Worm (Caenorhabditis elegans) whole organism, late embryonic: ENCODE data around the gene nhr-3.

ENCODE experiments used
- C38D4.7 ChIP-seq: fragments of 200-800 bp; sonication (Bioruptor generic); optimal IDR thresholded peaks from 2 replicates; lab custom pipeline; 2018; ENCODE audit warnings: mild to moderate bottlenecking, missing genetic modification characterization, moderate library complexity, missing compliant biosample characterization
- F13H6.1 ChIP-seq: sonication (generic microtip); optimal IDR thresholded peaks from 2 replicates; lab custom pipeline; 2016; ENCODE audit warnings: missing genetic modification characterization, missing compliant biosample characterization
- Y22D7AL.16 ChIP-seq: sonication (generic microtip); optimal IDR thresholded peaks from 2 replicates; lab custom pipeline; 2016; ENCODE audit warnings: missing genetic modification characterization, missing compliant biosample characterization
- ahr-1 ChIP-seq: sonication (generic microtip); optimal IDR thresholded peaks from 2 replicates; lab custom pipeline; 2016; ENCODE audit warnings: missing genetic modification characterization, missing compliant biosample characterization
- ceh-14 ChIP-seq: sonication (generic microtip); optimal IDR thresholded peaks from 2 replicates; lab custom pipeline; 2016; ENCODE audit warnings: missing genotype, missing genetic modification characterization, missing compliant biosample characterization
- ceh-18 ChIP-seq: sonication (generic microtip); optimal IDR thresholded peaks from 2 replicates; lab custom pipeline; 2016; ENCODE audit warnings: missing genetic modification characterization, missing compliant biosample characterization
- ceh-24 ChIP-seq: sonication (generic microtip); optimal IDR thresholded peaks from 2 replicates; lab custom pipeline; 2016; ENCODE audit warnings: mild to moderate bottlenecking, missing genetic modification characterization, missing compliant biosample characterization
- ceh-31 ChIP-seq: sonication (generic microtip); optimal IDR thresholded peaks from 2 replicates; lab custom pipeline; 2016; ENCODE audit warnings: missing genetic modification characterization, missing compliant biosample characterization
- ceh-34 ChIP-seq: sonication (generic microtip); optimal IDR thresholded peaks from 2 replicates; lab custom pipeline; 2016; ENCODE audit warnings: mild to moderate bottlenecking, missing genetic modification characterization, missing compliant biosample characterization
- ceh-48 ChIP-seq: sonication (generic microtip); optimal IDR thresholded peaks from 2 replicates; lab custom pipeline; 2016; ENCODE audit warnings: missing genetic modification characterization, inconsistent platforms, missing compliant biosample characterization
- che-1 ChIP-seq: sonication (generic microtip); optimal IDR thresholded peaks from 2 replicates; lab custom pipeline; 2016; ENCODE audit warnings: mild to moderate bottlenecking, missing genetic modification characterization, missing compliant biosample characterization
- dmd-4 ChIP-seq: sonication (generic microtip); optimal IDR thresholded peaks from 2 replicates; lab custom pipeline; 2016; ENCODE audit warnings: borderline replicate concordance, missing genetic modification characterization, missing compliant biosample characterization
- elt-4 ChIP-seq: sonication (generic microtip); optimal IDR thresholded peaks from 2 replicates; lab custom pipeline; 2016; ENCODE audit warnings: missing genetic modification characterization, missing compliant biosample characterization
- eyg-1 ChIP-seq: sonication (generic microtip); optimal IDR thresholded peaks from 2 replicates; lab custom pipeline; 2016; ENCODE audit warnings: missing genotype, missing genetic modification characterization, missing compliant biosample characterization
- fax-1 ChIP-seq: sonication (generic microtip); optimal IDR thresholded peaks from 2 replicates; lab custom pipeline; 2016; ENCODE audit warnings: missing genotype, missing genetic modification characterization, missing compliant biosample characterization
- hlh-13 ChIP-seq: fragments of 200-800 bp; sonication (Bioruptor generic); optimal IDR thresholded peaks from 2 replicates; lab custom pipeline; 2018; ENCODE audit warnings: mild to moderate bottlenecking, missing genetic modification characterization, missing compliant biosample characterization
- hlh-30 ChIP-seq: sonication (generic microtip); optimal IDR thresholded peaks from 2 replicates; lab custom pipeline; 2017; ENCODE audit warnings: antibody characterized with exemption, missing genetic modification characterization, missing compliant biosample characterization; ENCODE audit not compliant: insufficient read depth
- hlh-6 ChIP-seq: sonication (generic microtip); optimal IDR thresholded peaks from 2 replicates; lab custom pipeline; 2016; ENCODE audit warnings: missing genotype, missing genetic modification characterization, missing compliant biosample characterization
- lim-6 ChIP-seq: sonication (generic microtip); optimal IDR thresholded peaks from 2 replicates; lab custom pipeline; 2016; ENCODE audit warnings: missing genetic modification characterization, missing compliant biosample characterization
- lin-11 ChIP-seq: fragments of 200-800 bp; sonication (Bioruptor generic); optimal IDR thresholded peaks from 2 replicates; lab custom pipeline; 2018; ENCODE audit warnings: mild to moderate bottlenecking, missing genetic modification characterization, missing compliant biosample characterization
- madf-2 ChIP-seq: sonication (generic microtip); optimal IDR thresholded peaks from 2 replicates; lab custom pipeline; 2017; ENCODE audit warnings: missing genetic modification characterization, missing compliant biosample characterization
- mec-3 ChIP-seq: sonication (generic microtip); optimal IDR thresholded peaks from 2 replicates; lab custom pipeline; 2016; ENCODE audit warnings: borderline replicate concordance, missing genetic modification characterization, missing compliant biosample characterization
- nfya-1 ChIP-seq: sonication (generic microtip); optimal IDR thresholded peaks from 2 replicates; lab custom pipeline; 2017; ENCODE audit warnings: missing genetic modification characterization, mild to moderate bottlenecking, missing compliant biosample characterization, antibody characterized with exemption, moderate library complexity
- nhr-11 ChIP-seq: fragments of 150-350 bp; optimal IDR thresholded peaks from 2 replicates; lab custom pipeline; 2014; ENCODE audit warnings: missing biosample characterization, missing genetic modification characterization
- nhr-232 ChIP-seq: sonication (generic microtip); optimal IDR thresholded peaks from 2 replicates; lab custom pipeline; 2016; ENCODE audit warnings: missing genetic modification characterization, missing compliant biosample characterization
- pag-3 ChIP-seq: sonication (generic microtip); optimal IDR thresholded peaks from 2 replicates; lab custom pipeline; 2016; ENCODE audit warnings: missing compliant biosample characterization, missing genetic modification characterization, borderline replicate concordance
- pat-9 ChIP-seq: fragments of 200-800 bp; sonication (Bioruptor generic); optimal IDR thresholded peaks from 2 replicates; lab custom pipeline; 2018; ENCODE audit warnings: mild to moderate bottlenecking, missing genetic modification characterization, moderate library complexity, missing compliant biosample characterization
- pha-2 ChIP-seq: sonication (generic microtip); optimal IDR thresholded peaks from 2 replicates; lab custom pipeline; 2017; ENCODE audit warnings: mild to moderate bottlenecking, missing genetic modification characterization, missing compliant biosample characterization
- pqm-1 ChIP-seq: sonication (generic microtip); optimal IDR thresholded peaks from 2 replicates; lab custom pipeline; 2016; ENCODE audit warnings: missing genetic modification characterization, missing compliant biosample characterization
- pros-1 ChIP-seq: fragments of 150-350 bp; optimal IDR thresholded peaks from 2 replicates; lab custom pipeline; 2014; ENCODE audit warnings: missing biosample characterization, missing genetic modification reagents, missing genetic modification characterization
- ref-2 ChIP-seq: sonication (generic microtip); optimal IDR thresholded peaks from 2 replicates; lab custom pipeline; 2016; ENCODE audit warnings: missing genetic modification characterization, missing compliant biosample characterization
- sdc-2 ChIP-seq: sonication (generic microtip); optimal IDR thresholded peaks from 2 replicates; lab custom pipeline; 2016; ENCODE audit warnings: missing genotype, missing genetic modification characterization, missing compliant biosample characterization
- sox-4 ChIP-seq: sonication (generic microtip); optimal IDR thresholded peaks from 2 replicates; lab custom pipeline; 2017; ENCODE audit warnings: mild to moderate bottlenecking, missing genetic modification characterization, inconsistent platforms, missing compliant biosample characterization
- syd-9 ChIP-seq: sonication (generic microtip); optimal IDR thresholded peaks from 2 replicates; lab custom pipeline; 2016; ENCODE audit warnings: mild to moderate bottlenecking, missing genetic modification characterization, moderate library complexity, missing compliant biosample characterization
- tbx-2 ChIP-seq: sonication (generic microtip); optimal IDR thresholded peaks from 2 replicates; lab custom pipeline; 2016; ENCODE audit warnings: missing genetic modification characterization, missing compliant biosample characterization
- ttx-3 ChIP-seq: sonication (generic microtip); optimal IDR thresholded peaks from 2 replicates; lab custom pipeline; 2016; ENCODE audit warnings: missing genetic modification reagents, missing genetic modification characterization, missing compliant biosample characterization
- unc-42 ChIP-seq: sonication (generic microtip); optimal IDR thresholded peaks from 2 replicates; lab custom pipeline; 2016; ENCODE audit warnings: missing genotype, missing genetic modification characterization, missing compliant biosample characterization
- unc-55 ChIP-seq: sonication (generic microtip); optimal IDR thresholded peaks from 2 replicates; lab custom pipeline; 2017; ENCODE audit warnings: missing biosample characterization, missing genetic modification reagents, missing genetic modification characterization
- zip-5 ChIP-seq: sonication (generic microtip); optimal IDR thresholded peaks from 2 replicates; lab custom pipeline; 2016; ENCODE audit warnings: missing genetic modification characterization, missing compliant biosample characterization

nhr-3 gene

ce11 chrX:14549709-14550199 lies 8.6 kb upstream of the nhr-3 start, which contains the start of gene ram-5 (continued):
- TF ChIP-seq F13H6.1 = no peak

- TF ChIP-seq ceh-18 (tag; lab: Kevin White, UChicago) (no peak), dmd-4 (tag; lab: Kevin White, UChicago) (no peak), mec-3 (tag; lab: Kevin White, UChicago) (no peak), hlh-13 (GFP tag; lab: Kevin White, UChicago) (no peak), sox-4 (no peak), sdc-2 (tag; lab: Kevin White, UChicago) (no peak), pha-2 (tag; lab: Kevin White, UChicago) (no peak), eyg-1 (tag; lab: Kevin White, UChicago) (no peak), pag-3 (no peak), lim-6 (no peak), pat-9 (tag; lab: Kevin White, UChicago) (no peak), madf-2 (tag; lab: Kevin White, UChicago) (no peak), che-1 (tag; lab: Kevin White, UChicago) (no peak), nhr-11 (no peak), hlh-30 (tag; lab: Kevin White, UChicago) (no peak), ceh-24 (no peak), hlh-6 (no peak), ceh-14 (no peak), Y22D7AL.16 (no peak)
These were observed 1.9 kb upstream of the nhr-3 start for ce11 chrX:14556403-14556802.

ce11 chrX:14557352-14557935 lies 860 bp upstream of the nhr-3 start:
- peak; percentile 66 for TF ChIP-seq unc-55
- TF ChIP-seq tbx-2 (tag; lab: Kevin White, UChicago) = peak; percentile 53
- peak; percentile 45 for TF ChIP-seq nfya-1 (tag; lab: Kevin White, UChicago)
- TF ChIP-seq ceh-18 (tag; lab: Kevin White, UChicago) = peak; percentile 82
- no peak for TF ChIP-seq zip-5 (tag; lab: Kevin White, UChicago)
- TF ChIP-seq syd-9 (tag; lab: Kevin White, UChicago) = peak; percentile 49
- TF ChIP-seq pqm-1 = no peak
- TF ChIP-seq elt-4 (tag; lab: Kevin White, UChicago) = no peak
- TF ChIP-seq nhr-11 = no peak
- TF ChIP-seq ceh-14 = peak; percentile 4
- no peak for TF ChIP-seq nhr-232
- no peak for TF ChIP-seq ttx-3 (tag; lab: Kevin White, UChicago)
- peak; percentile 48 for TF ChIP-seq ref-2
- TF ChIP-seq mec-3 (tag; lab: Kevin White, UChicago) = no peak
- TF ChIP-seq pha-2 (tag; lab: Kevin White, UChicago) = no peak
- TF ChIP-seq F13H6.1 = peak; percentile 31
- no peak for TF ChIP-seq lin-11 (tag; lab: Kevin White, UChicago)
- peak; percentile 52 for TF ChIP-seq hlh-6
- TF ChIP-seq ceh-48 (tag; lab: Kevin White, UChicago) = peak; percentile 32
- TF ChIP-seq hlh-13 (GFP tag; lab: Kevin White, UChicago) = no peak
- peak; percentile 45 for TF ChIP-seq ceh-31
- peak; percentile 42 for TF ChIP-seq unc-42 (tag; lab: Kevin White, UChicago)
- peak; percentile 8 for TF ChIP-seq ceh-34 (tag; lab: Kevin White, UChicago)

- TF ChIP-seq ceh-48 (tag; lab: Kevin White, UChicago) = no peak
- TF ChIP-seq nhr-232 = no peak
- no peak for TF ChIP-seq ahr-1
- no peak for TF ChIP-seq pros-1 (tag; lab: Kevin White, UChicago)
- no peak for TF ChIP-seq fax-1 (tag; lab: Kevin White, UChicago)
- peak; percentile 4 for TF ChIP-seq nfya-1 (tag; lab: Kevin White, UChicago)
- no peak for TF ChIP-seq hlh-13 (GFP tag; lab: Kevin White, UChicago)
- no peak for TF ChIP-seq C38D4.7 (GFP tag; lab: Kevin White, UChicago)
These were observed 780 bp downstream of the nhr-3 start for ce11 chrX:14559084-14559483.
